Worm (Caenorhabditis elegans) whole organism, young adult: Measurements from ENCODE around the gene mesp-1.

Source experiments
- C06A6.2 ChIP-seq: fragments of 200-800 bp; sonication (Bioruptor generic); conservative IDR thresholded peaks from 2 replicates; pipeline ENCODE4 v1.3.6; 2022; ENCODE audit warnings: missing genetic modification characterization, missing compliant biosample characterization
- K11D2.4 ChIP-seq: fragments of 200-800 bp; sonication (Bioruptor generic); IDR thresholded peaks from 2 replicates; pipeline ENCODE4 v1.3.6; 2022; ENCODE audit warnings: missing genetic modification reagents, missing genetic modification characterization, missing compliant biosample characterization
- Y95B8A.8 ChIP-seq: fragments of 200-800 bp; sonication (Bioruptor generic); IDR thresholded peaks from 2 replicates; pipeline ENCODE4 v1.3.6; 2022; ENCODE audit warnings: missing genetic modification reagents, missing genetic modification characterization, missing compliant biosample characterization
- ZK185.1 ChIP-seq: sonication (generic microtip); optimal IDR thresholded peaks from 2 replicates; lab custom pipeline; 2016; ENCODE audit warnings: mild to moderate bottlenecking, missing genetic modification characterization, missing compliant biosample characterization; ENCODE audit not compliant: poor library complexity, severe bottlenecking
- ceh-58 ChIP-seq: fragments of 200-800 bp; sonication (Bioruptor generic); IDR thresholded peaks from 2 replicates; pipeline ENCODE4 v1.3.6; 2022; ENCODE audit warnings: missing genetic modification characterization, missing compliant biosample characterization
- efl-1 ChIP-seq: fragments of 150-350 bp; optimal IDR thresholded peaks from 2 replicates; lab custom pipeline; 2014; ENCODE audit warnings: missing biosample characterization, missing genetic modification reagents, missing genetic modification characterization
- nfya-1 ChIP-seq: sonication (generic microtip); optimal IDR thresholded peaks from 2 replicates; lab custom pipeline; 2017; ENCODE audit warnings: antibody characterized with exemption, missing compliant biosample characterization, missing genetic modification characterization, borderline replicate concordance; ENCODE audit not compliant: insufficient read depth
- nhr-120 ChIP-seq: fragments of 200-800 bp; sonication (Bioruptor generic); IDR thresholded peaks from 2 replicates; pipeline ENCODE4 v1.3.6; 2022; ENCODE audit warnings: missing genetic modification characterization, missing compliant biosample characterization
- nhr-80 ChIP-seq: sonication (generic microtip); optimal IDR thresholded peaks from 2 replicates; lab custom pipeline; 2016; ENCODE audit warnings: missing genetic modification characterization, missing compliant biosample characterization
- pbrm-1 ChIP-seq: fragments of 200-800 bp; sonication (Bioruptor generic); IDR thresholded peaks from 2 replicates; pipeline ENCODE4 v1.3.6; 2022; ENCODE audit warnings: missing genetic modification reagents, missing genetic modification characterization, missing compliant biosample characterization
- sdz-38 ChIP-seq: sonication (generic microtip); optimal IDR thresholded peaks from 2 replicates; lab custom pipeline; 2016; ENCODE audit warnings: missing genotype, missing genetic modification characterization, missing compliant biosample characterization
- snpc-1.1 ChIP-seq: sonication (generic microtip); optimal IDR thresholded peaks from 2 replicates; lab custom pipeline; 2017; ENCODE audit warnings: missing genetic modification characterization, mild to moderate bottlenecking, missing compliant biosample characterization, antibody characterized with exemption, moderate library complexity, missing genotype, missing genetic modification reagents; ENCODE audit not compliant: insufficient read depth
- unc-62 ChIP-seq: fragments of 150-350 bp; optimal IDR thresholded peaks from 2 replicates; lab custom pipeline; 2014; ENCODE audit warnings: missing biosample characterization, missing genetic modification reagents, missing genetic modification characterization
- zfh-2 ChIP-seq: fragments of 200-800 bp; sonication (Bioruptor generic); conservative IDR thresholded peaks from 2 replicates; pipeline ENCODE4 v1.3.6; 2022; ENCODE audit warnings: missing genetic modification reagents, missing genetic modification characterization, missing compliant biosample characterization

ce11 chrIV:8534189-8534588 is 35.1 kb downstream of the mesp-1 start:
- no peak for TF ChIP-seq efl-1 (GFP tag; lab: Kevin White, UChicago)
- no peak for TF ChIP-seq C06A6.2 (GFP tag; lab: Robert Waterston, UW)
- TF ChIP-seq sdz-38 (tag; lab: Kevin White, UChicago), result no peak
- no peak for TF ChIP-seq ceh-58 (GFP tag; lab: Robert Waterston, UW)
- no peak for TF ChIP-seq ZK185.1 (tag; lab: Kevin White, UChicago)
- peak; percentile 54 for TF ChIP-seq nhr-80 (tag; lab: Kevin White, UChicago)
- no peak for TF ChIP-seq Y95B8A.8
- TF ChIP-seq unc-62 (GFP tag; lab: Kevin White, UChicago), result no peak
- no peak for TF ChIP-seq snpc-1.1 (tag; lab: Kevin White, UChicago)
- no peak for TF ChIP-seq zfh-2 (GFP tag; lab: Robert Waterston, UW)
- TF ChIP-seq K11D2.4 (GFP tag; lab: Robert Waterston, UW), result no peak
- no peak for TF ChIP-seq nfya-1 (tag; lab: Kevin White, UChicago)
- no peak for TF ChIP-seq pbrm-1 (GFP tag; lab: Robert Waterston, UW)
- TF ChIP-seq nhr-120 (GFP tag; lab: Robert Waterston, UW), result no peak
